Worm (Caenorhabditis elegans) whole organism, L4 larva: ENCODE results near the gene tdp-1.

Experiments
- ama-1 ChIP-seq: fragments of 150-350 bp; optimal IDR thresholded peaks from 2 replicates; lab custom pipeline; 2014; ENCODE audit warnings: inconsistent platforms, mixed read lengths
- attf-4 ChIP-seq: sonication (generic microtip); optimal IDR thresholded peaks from 3 replicates; lab custom pipeline; 2017; ENCODE audit warnings: missing biosample characterization, missing genetic modification characterization
- egl-27 ChIP-seq: sonication (generic microtip); optimal IDR thresholded peaks from 3 replicates; lab custom pipeline; 2017; ENCODE audit warnings: missing biosample characterization, missing genetic modification reagents, missing genetic modification characterization
- fkh-10 ChIP-seq: fragments of 150-350 bp; optimal IDR thresholded peaks from 2 replicates; lab custom pipeline; 2014; ENCODE audit warnings: missing biosample characterization, missing genetic modification reagents, missing genetic modification characterization
- jun-1 ChIP-seq: fragments of 150-350 bp; optimal IDR thresholded peaks from 2 replicates; lab custom pipeline; 2014; ENCODE audit warnings: missing biosample characterization, missing genetic modification reagents, missing genetic modification characterization
- lin-38 ChIP-seq: fragments of 200-800 bp; sonication (Bioruptor generic); IDR thresholded peaks from 2 replicates; pipeline ENCODE4 v1.3.6; 2022; ENCODE audit warnings: missing genetic modification reagents, missing genetic modification characterization, missing compliant biosample characterization
- nhr-10 ChIP-seq: fragments of 150-350 bp; optimal IDR thresholded peaks from 2 replicates; lab custom pipeline; 2014; ENCODE audit warnings: missing biosample characterization, missing genetic modification characterization
- nhr-11 ChIP-seq: fragments of 150-350 bp; optimal IDR thresholded peaks from 2 replicates; lab custom pipeline; 2014; ENCODE audit warnings: missing biosample characterization, missing genetic modification characterization
- nhr-6 ChIP-seq: fragments of 150-350 bp; optimal IDR thresholded peaks from 2 replicates; lab custom pipeline; 2014; ENCODE audit warnings: missing biosample characterization, missing genetic modification characterization
- nhr-76 ChIP-seq: fragments of 150-350 bp; optimal IDR thresholded peaks from 2 replicates; lab custom pipeline; 2014; ENCODE audit warnings: missing biosample characterization, missing genetic modification characterization
- rbr-2 ChIP-seq: sonication (generic microtip); optimal IDR thresholded peaks from 2 replicates; lab custom pipeline; 2016; ENCODE audit warnings: missing genotype, missing genetic modification characterization, missing compliant biosample characterization
- set-16 ChIP-seq: fragments of 200-800 bp; sonication (Bioruptor generic); IDR thresholded peaks from 2 replicates; pipeline ENCODE4 v1.3.6; 2022; ENCODE audit warnings: missing genetic modification reagents, missing genetic modification characterization, missing compliant biosample characterization
- unc-62 ChIP-seq, 3 experiments: fragments of 150-350 bp in 1 of 3; sonication (generic microtip); optimal IDR thresholded peaks in 2 of 3; peaks in 1 of 3; 1 replicate in 1 of 3; 2 replicates in 2 of 3; lab custom pipeline; 2014 to 2017; ENCODE audit warnings: missing biosample characterization in 3 of 3, missing genetic modification characterization in 3 of 3, missing genetic modification reagents in 3 of 3, missing genotype in 1 of 3

DNA sequence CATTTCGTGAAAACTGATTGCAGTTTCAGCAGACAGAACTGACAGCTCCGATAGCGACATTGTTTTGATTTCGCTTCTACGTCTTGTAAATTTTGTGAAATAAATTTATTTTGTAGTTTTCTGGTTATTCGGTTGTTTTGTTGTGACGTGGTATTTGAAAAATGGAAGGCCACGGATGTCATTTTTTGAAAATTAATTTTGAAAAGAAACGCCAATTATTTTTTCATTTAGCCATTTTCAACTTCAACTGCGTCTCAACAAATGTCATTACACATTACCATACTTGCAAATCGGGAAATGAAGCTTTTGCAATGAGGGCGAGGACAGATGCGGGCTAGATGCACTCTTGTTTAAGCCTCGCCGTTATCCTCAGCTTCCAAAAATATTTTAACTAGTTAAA is 9.7 kb upstream of the tdp-1 start, which contains the start of gene C18E9.8:
- TF ChIP-seq set-16, result no peak
- TF ChIP-seq egl-27 (tag; lab: Kevin White, UChicago), result no peak
- no peak for TF ChIP-seq nhr-10
- no peak for TF ChIP-seq fkh-10 (GFP tag; lab: Kevin White, UChicago)
- no peak for TF ChIP-seq rbr-2 (tag; lab: Kevin White, UChicago)
- TF ChIP-seq nhr-6 (tag; lab: Kevin White, UChicago), result no peak
- no peak for TF ChIP-seq jun-1
- TF ChIP-seq unc-62 (GFP tag; optimal IDR thresholded peaks at IDR 0.05 in 1 of 2; lab: Kevin White, UChicago), result no peak
- no peak for TF ChIP-seq unc-62 (tag; optimal IDR thresholded peaks at IDR 0.05; lab: Kevin White, UChicago)
- TF ChIP-seq lin-38 (GFP tag; lab: Robert Waterston, UW), result no peak
- no peak for TF ChIP-seq nhr-76
- TF ChIP-seq nhr-11 (tag; lab: Kevin White, UChicago), result no peak
- no peak for TF ChIP-seq attf-4 (tag; lab: Kevin White, UChicago)
- no peak for TF ChIP-seq ama-1 (lab: Kevin White, UChicago)
